Worm (Caenorhabditis elegans) whole organism, dauer: Measurements from ENCODE around the gene T05A7.13.

Experiments
- unc-62 ChIP-seq: sonication (generic microtip); optimal IDR thresholded peaks from 2 replicates; lab custom pipeline; 2017; ENCODE audit warnings: missing biosample characterization, missing genetic modification reagents, missing genetic modification characterization

The T05A7.13 gene

DNA sequence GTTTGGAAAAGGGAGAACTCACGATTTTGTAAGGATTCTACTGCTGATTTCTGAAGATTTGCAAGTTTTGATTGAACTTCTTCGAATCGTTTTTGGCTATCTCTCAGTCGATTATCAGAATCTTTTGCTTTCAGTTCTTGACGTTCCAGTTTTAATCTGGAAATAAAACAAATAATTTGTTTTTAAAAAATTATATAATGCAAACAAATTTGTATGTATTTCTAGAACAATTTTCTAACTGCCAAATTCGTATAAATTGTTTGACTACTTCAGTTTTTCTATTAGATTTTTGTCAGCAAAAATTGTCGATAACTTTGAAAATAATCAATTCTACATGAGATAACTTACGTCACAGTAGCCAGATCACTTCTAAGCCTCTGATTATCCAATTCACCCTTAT, 29.7 kb downstream of the T05A7.13 start:
- TF ChIP-seq unc-62 (GFP tag; lab: Kevin White, UChicago), result no peak

DNA sequence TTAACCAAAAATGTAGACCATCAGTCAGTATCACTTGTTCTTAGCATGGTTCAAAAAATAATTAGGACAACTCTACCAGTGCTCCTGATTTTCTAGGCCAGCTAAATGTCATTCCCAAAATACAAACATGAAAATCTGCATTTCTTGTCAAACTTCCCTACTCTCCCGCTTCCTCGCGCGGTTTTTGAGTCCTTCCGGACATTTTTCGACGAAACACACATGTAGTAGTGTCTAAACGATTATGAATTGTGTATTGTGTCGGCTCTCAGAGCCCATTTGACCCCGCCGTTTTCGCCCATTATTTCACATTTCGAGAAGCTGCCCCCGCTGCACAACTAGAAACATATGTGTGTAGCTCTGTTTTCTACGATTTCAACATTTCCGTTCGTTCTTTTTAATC, 34.6 kb downstream of the T05A7.13 start, which contains the start of gene F35D11.1:
Gene F35D11.1 (plus strand): TSS at position 301 of the 400 bp plus-strand sequence.
- no peak for TF ChIP-seq unc-62 (GFP tag; lab: Kevin White, UChicago)

DNA sequence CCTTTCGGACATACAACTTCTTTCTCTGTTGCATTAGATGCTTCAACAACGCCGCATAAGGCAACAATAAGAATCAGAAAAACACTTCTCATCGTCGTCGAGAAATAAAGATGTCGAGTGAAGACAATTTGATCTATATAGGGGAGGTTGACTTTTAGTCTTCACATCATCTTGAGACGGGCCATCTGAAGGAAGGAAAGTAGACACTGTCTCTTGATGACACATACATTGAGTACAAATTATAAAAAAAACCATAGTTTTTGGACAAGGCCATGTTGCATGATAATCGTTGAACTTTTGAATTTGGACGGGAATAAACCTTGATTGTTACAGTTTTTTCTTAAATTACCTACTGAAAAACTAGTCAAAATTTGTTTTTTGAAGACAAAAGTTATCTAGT, 39.5 kb downstream of the T05A7.13 start, which contains the start of gene clec-139:
Gene clec-139 (minus strand): TSS at position 101 of the 400 bp plus-strand sequence.
- TF ChIP-seq unc-62 (GFP tag; lab: Kevin White, UChicago), result no peak

DNA sequence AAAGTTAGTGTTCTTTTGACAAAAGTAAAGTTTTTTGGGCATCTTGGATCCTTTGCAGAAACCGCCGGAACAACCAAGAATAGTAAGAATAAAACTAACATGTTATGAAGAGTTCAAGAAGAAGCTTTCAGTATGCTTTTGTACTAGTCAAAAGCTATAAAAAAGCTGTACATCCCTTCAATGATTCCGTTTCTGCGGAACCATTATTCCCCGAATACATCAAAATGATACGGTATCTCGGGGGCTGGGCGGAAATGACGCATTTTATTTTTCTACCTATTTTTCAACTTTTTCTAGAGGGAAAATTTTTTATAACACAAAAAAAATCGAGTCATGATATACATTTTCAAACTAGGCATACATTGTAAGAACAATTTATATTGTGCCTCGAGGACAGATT, 41.5 kb downstream of the T05A7.13 start, which contains the start of gene clec-138:
Gene clec-138 (minus strand): TSS at position 101 of the 400 bp plus-strand sequence.
- no peak for TF ChIP-seq unc-62 (GFP tag; lab: Kevin White, UChicago)

DNA sequence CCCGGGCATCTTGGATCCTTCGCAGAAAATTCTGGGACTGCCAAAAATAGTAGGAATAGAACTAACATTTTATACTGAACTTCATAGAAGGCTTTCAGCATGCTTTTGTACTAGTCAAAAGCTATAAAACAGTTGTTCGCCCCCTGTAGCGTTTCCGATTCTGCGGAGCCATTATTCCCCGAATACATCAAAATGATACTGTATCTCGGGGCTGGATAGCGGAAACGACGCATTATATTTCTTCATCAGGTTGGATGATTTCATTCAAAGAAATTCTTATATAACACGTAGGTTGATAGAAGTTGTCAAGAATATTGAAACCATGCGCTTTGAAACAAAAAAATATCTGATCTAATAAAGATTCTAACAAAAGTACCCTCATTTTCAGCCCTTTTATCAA, 43.2 kb downstream of the T05A7.13 start, which contains the start of gene clec-137:
Gene clec-137 (minus strand): TSS at position 101 of the 400 bp plus-strand sequence.
- TF ChIP-seq unc-62 (GFP tag; lab: Kevin White, UChicago), result no peak

DNA sequence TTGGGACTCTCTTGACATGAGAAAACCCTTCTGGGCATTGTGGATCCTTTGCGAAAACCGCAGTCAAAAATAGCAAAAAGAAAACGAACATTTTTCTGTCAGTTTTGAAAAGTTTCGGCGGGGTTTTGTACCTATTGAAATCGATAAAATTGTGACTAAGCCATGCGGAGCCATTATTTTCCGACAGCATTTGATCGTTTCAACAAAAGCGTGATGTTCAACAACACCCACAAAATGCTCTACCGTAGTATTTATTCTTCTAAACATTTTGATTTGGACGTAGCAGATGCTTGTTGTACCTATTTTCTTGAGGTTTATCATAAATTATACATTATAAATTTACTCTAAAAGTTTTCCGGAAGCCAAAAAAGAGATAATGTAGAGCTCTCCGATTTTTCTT, 44.7 kb downstream of the T05A7.13 start, which contains the start of gene clec-136:
Gene clec-136 (minus strand): TSS at position 101 of the 400 bp plus-strand sequence.
- TF ChIP-seq unc-62 (GFP tag; lab: Kevin White, UChicago), result no peak

DNA sequence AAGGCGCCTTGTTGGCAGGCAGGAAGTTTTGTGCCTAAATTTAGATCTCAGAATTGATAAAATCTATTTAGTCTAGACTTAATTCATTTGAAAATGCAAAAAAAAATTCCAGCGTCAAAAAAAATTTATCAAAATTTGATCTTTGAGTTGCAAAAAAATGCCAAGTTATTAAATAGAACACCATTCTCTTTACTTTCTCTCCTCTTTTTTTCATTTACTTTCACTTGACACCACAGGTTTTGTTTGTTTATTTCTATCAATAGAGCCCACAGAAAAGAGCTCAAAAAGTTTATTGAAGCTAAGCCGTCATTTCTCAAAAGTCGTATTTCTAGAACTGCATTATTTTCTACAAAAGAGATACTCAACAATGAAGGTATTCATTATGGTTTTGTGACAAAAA, 48.5 kb downstream of the T05A7.13 start, which contains the start of gene pqn-35:
Gene pqn-35 (plus strand): TSS at position 301 of the 400 bp plus-strand sequence.
- no peak for TF ChIP-seq unc-62 (GFP tag; lab: Kevin White, UChicago)
